Fruit fly (Drosophila melanogaster): ENCODE measurements around the gene PVRAP.

The PVRAP gene

dm6 chr3L:6054343-6054742 is 57.3 kb downstream of the PVRAP start, which contains the start of gene Jon65Ai:
TSS of gene Jon65Ai (minus strand) at chr3L:6054443.
- no peak for TF ChIP-seq pan (optimal IDR thresholded peaks at IDR 0.05)
- TF ChIP-seq pan (GFP tag; optimal IDR thresholded peaks at IDR 0.05 in 1 of 2, IDR thresholded peaks at IDR 0.05 in 1 of 2), result no peak
- no peak for TF ChIP-seq CG5953 (GFP tag; IDR thresholded peaks at IDR 0.05)
- no peak for TF ChIP-seq fd102C (GFP tag; optimal IDR thresholded peaks at IDR 0.05)
- TF ChIP-seq chm (GFP tag; IDR thresholded peaks at IDR 0.05), result no peak
- no peak for TF ChIP-seq CG9932 (GFP tag; IDR thresholded peaks at IDR 0.05)
- TF ChIP-seq Stat92E (GFP tag; optimal IDR thresholded peaks at IDR 0.05), result no peak
- no peak for TF ChIP-seq ab (GFP tag; optimal IDR thresholded peaks at IDR 0.05)
- no peak for TF ChIP-seq CG3726 (GFP tag; IDR thresholded peaks at IDR 0.05)
- no peak for TF ChIP-seq oc (tag; optimal IDR thresholded peaks at IDR 0.05)
- TF ChIP-seq grau (tag; optimal IDR thresholded peaks at IDR 0.05), result no peak
- no peak for TF ChIP-seq CG11247 (GFP tag; IDR thresholded peaks at IDR 0.05)
- TF ChIP-seq NC2β (GFP tag; optimal IDR thresholded peaks at IDR 0.05), result no peak
- no peak for TF ChIP-seq Lpt (GFP tag; optimal IDR thresholded peaks at IDR 0.05)
- TF ChIP-seq schlank (tag; optimal IDR thresholded peaks at IDR 0.05), result no peak

dm6 chr3L:6054803-6055202 is 57.8 kb downstream of the PVRAP start, which contains the start of gene tant:
TSS of gene tant (plus strand) at chr3L:6055136.
- TF ChIP-seq CG16815 (GFP tag; optimal IDR thresholded peaks at IDR 0.05) (no peak), CG15601 (tag; optimal IDR thresholded peaks at IDR 0.05) (peak; percentile 17), CG7963 (GFP tag; IDR thresholded peaks at IDR 0.05; ENCODE audit: partially characterized antibody) (peak; percentile 72), Dref (GFP tag; IDR thresholded peaks at IDR 0.05) (peak; percentile 84), CG9932 (GFP tag; IDR thresholded peaks at IDR 0.05) (peak; percentile 37; the same call in 1 of the 2 replicates), row (GFP tag; IDR thresholded peaks at IDR 0.05) (peak; percentile 26; the same call in 1 of the 3 replicates), Myb (GFP tag; optimal IDR thresholded peaks at IDR 0.05) (peak; percentile 100), CG9797 (GFP tag; optimal IDR thresholded peaks at IDR 0.05) (peak; percentile 43), fu2 (GFP tag; optimal IDR thresholded peaks at IDR 0.05) (peak; percentile 7), ato (GFP tag; IDR thresholded peaks at IDR 0.05; ENCODE audit: partially characterized antibody) (peak; percentile 86), Lhr (GFP tag; optimal IDR thresholded peaks at IDR 0.05) (peak; percentile 74), CG18262 (tag; optimal IDR thresholded peaks at IDR 0.05) (peak; percentile 4), fd64A (GFP tag; optimal IDR thresholded peaks at IDR 0.05) (no peak), ind (GFP tag; optimal IDR thresholded peaks at IDR 0.05) (no peak), CG3726 (GFP tag; IDR thresholded peaks at IDR 0.05) (no peak), MBD-R2 (GFP tag; IDR thresholded peaks at IDR 0.05) (peak; percentile 51), CG42726 (GFP tag; IDR thresholded peaks at IDR 0.05; ENCODE audit: partially characterized antibody) (peak; percentile 74; the same call in 1 of the 2 replicates), dysf (GFP tag; IDR thresholded peaks at IDR 0.05) (no peak), trem (tag; optimal IDR thresholded peaks at IDR 0.05) (peak; percentile 96), CG17186 (GFP tag; optimal IDR thresholded peaks at IDR 0.05) (peak; percentile 72), CG32772 (GFP tag; IDR thresholded peaks at IDR 0.05) (no peak), CoRest (tag; optimal IDR thresholded peaks at IDR 0.05) (peak; percentile 66), mam (GFP tag; optimal IDR thresholded peaks at IDR 0.05) (peak; percentile 13), Hmr (GFP tag; optimal IDR thresholded peaks at IDR 0.05) (peak; percentile 41), Bgb (GFP tag; IDR thresholded peaks at IDR 0.05; ENCODE audit: partially characterized antibody) (peak; percentile 89), CG3995 (GFP tag; optimal IDR thresholded peaks at IDR 0.05) (peak; percentile 94), Ets65A (GFP tag) (peak; percentile 96), yki (optimal IDR thresholded peaks at IDR 0.05) (peak; percentile 55), jumu (GFP tag; optimal IDR thresholded peaks at IDR 0.05) (peak; percentile 30), sima (GFP tag; optimal IDR thresholded peaks at IDR 0.05) (no peak), CG8924 (tag; optimal IDR thresholded peaks at IDR 0.05) (no peak), hkb (optimal IDR thresholded peaks at IDR 0.05) (peak; percentile 81), hkb (GFP tag; IDR thresholded peaks at IDR 0.05) (no peak), E2f2 (GFP tag; IDR thresholded peaks at IDR 0.05) (peak; percentile 84), CG11560 (tag; IDR thresholded peaks at IDR 0.05) (peak; percentile 40; the same call in 2 of the 3 replicates), Nf-YC (tag; optimal IDR thresholded peaks at IDR 0.05) (peak; percentile 95), tna (GFP tag; IDR thresholded peaks at IDR 0.05; ENCODE audit: partially characterized antibody) (peak; percentile 80), cwo (GFP tag; optimal IDR thresholded peaks at IDR 0.05) (no peak)

Measured in whole organism, embryonic.